Worm (Caenorhabditis elegans): ENCODE results near the gene zig-11.

zig-11 gene

DNA sequence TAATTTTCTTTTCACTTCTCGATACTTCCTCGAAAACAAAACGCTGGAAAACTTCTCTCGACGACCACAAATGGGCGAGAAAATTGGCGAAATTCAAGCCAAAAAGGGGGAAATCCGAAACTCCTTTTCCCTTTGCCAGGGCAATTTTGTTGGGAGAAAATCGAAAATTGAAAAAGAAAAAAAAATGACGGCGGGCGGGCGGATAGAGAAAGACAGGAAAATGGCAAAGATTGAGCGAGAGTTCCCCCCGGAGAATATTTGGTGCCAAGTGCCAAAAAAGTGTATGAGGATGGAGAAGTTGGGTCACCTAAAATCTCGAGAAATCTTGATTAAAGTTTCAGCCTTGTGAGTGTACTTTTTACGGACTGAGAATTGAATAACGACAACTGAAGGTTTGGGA lies 4.4 kb downstream of the zig-11 start:
- TF ChIP-seq snpc-4 (tag; optimal IDR thresholded peaks at IDR 0.05) (no peak), elt-2 (tag; optimal IDR thresholded peaks at IDR 0.05) (no peak), nhr-77 (tag; optimal IDR thresholded peaks at IDR 0.05) (no peak), ceh-16 (tag; optimal IDR thresholded peaks at IDR 0.05) (no peak), egl-5 (tag; optimal IDR thresholded peaks at IDR 0.05) (no peak), pqm-1 (tag; optimal IDR thresholded peaks at IDR 0.05) (no peak), nhr-11 (tag; optimal IDR thresholded peaks at IDR 0.05) (no peak), ama-1 (optimal IDR thresholded peaks at IDR 0.05) (no peak), nfya-1 (tag; optimal IDR thresholded peaks at IDR 0.05; ENCODE audit: insufficient read depth) (no peak), ceh-28 (tag; optimal IDR thresholded peaks at IDR 0.05) (no peak), eor-1 (tag; optimal IDR thresholded peaks at IDR 0.05) (no peak), pha-4 (tag; optimal IDR thresholded peaks at IDR 0.05) (no peak)

DNA sequence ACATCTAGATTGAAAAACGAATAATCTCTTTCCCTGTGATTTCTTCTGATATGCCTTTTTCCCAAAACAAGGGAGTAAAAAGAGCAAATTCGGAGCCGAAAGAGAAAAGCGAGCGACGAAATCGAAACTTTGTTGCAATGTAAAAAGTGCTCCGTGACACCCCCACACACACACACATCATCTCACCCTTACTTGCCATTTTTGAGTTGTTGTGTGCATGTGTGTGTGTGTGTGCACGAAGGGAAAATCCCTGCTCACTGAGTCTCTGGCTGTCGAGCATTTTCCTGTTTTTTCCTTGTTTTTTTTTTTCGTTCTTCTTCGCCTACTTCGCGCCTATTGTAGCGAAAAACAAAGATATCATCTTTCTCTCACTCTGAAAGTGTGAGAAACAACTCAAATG lies 5.7 kb downstream of the zig-11 start:
- TF ChIP-seq unc-39 (tag; optimal IDR thresholded peaks at IDR 0.05) (no peak), pqm-1 (tag; optimal IDR thresholded peaks at IDR 0.05) (no peak), nfya-1 (tag; optimal IDR thresholded peaks at IDR 0.05; ENCODE audit: insufficient read depth) (peak; percentile 7), fkh-10 (GFP tag; optimal IDR thresholded peaks at IDR 0.05) (no peak), hmg-11 (tag; optimal IDR thresholded peaks at IDR 0.05) (peak; percentile 16), lin-39 (tag; optimal IDR thresholded peaks at IDR 0.05) (peak; percentile 39), egl-5 (tag; optimal IDR thresholded peaks at IDR 0.05) (no peak)

DNA sequence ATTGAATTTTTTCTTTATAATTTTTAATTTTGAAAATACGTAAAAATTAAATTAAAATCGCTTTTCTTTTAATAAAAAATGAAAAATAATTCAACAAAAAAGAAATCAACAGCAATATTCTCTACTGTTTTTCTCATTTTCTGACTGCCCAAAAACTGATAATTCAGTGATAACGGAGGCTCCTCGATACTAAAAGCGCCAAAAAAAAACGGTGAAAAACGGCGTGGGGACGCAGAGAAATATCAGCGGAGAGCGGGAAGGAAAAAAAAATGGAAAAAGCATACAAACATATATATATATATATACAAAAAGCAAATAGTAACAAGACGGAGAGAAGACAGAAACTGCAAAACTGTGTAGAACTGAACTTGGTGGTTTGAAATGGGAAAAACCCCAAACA lies 9.6 kb downstream of the zig-11 start:
- TF ChIP-seq pqm-1 (tag; optimal IDR thresholded peaks at IDR 0.05): peak; percentile 51
- TF ChIP-seq ama-1 (optimal IDR thresholded peaks at IDR 0.05): no peak
- no peak for TF ChIP-seq lsy-12 (tag; optimal IDR thresholded peaks at IDR 0.05)
- TF ChIP-seq fkh-2 (tag; optimal IDR thresholded peaks at IDR 0.05): no peak
- TF ChIP-seq skn-1 (tag; optimal IDR thresholded peaks at IDR 0.05): no peak
- no peak for TF ChIP-seq nhr-25 (tag; optimal IDR thresholded peaks at IDR 0.05)
- no peak for TF ChIP-seq nfya-1 (tag; optimal IDR thresholded peaks at IDR 0.05; ENCODE audit: insufficient read depth)
- TF ChIP-seq pha-4 (tag; optimal IDR thresholded peaks at IDR 0.05): peak; percentile 61
- no peak for TF ChIP-seq ztf-11 (tag; optimal IDR thresholded peaks at IDR 0.05)
- TF ChIP-seq unc-39 (tag; optimal IDR thresholded peaks at IDR 0.05): no peak
- no peak for TF ChIP-seq nhr-43 (tag; optimal IDR thresholded peaks at IDR 0.05; ENCODE audit: poor library complexity, severe bottlenecking)
- peak; percentile 78 for TF ChIP-seq elt-2 (tag; optimal IDR thresholded peaks at IDR 0.05)
- TF ChIP-seq mml-1 (tag; optimal IDR thresholded peaks at IDR 0.05): no peak
- TF ChIP-seq nhr-76 (tag; optimal IDR thresholded peaks at IDR 0.05): no peak
- no peak for TF ChIP-seq tbx-2 (tag; optimal IDR thresholded peaks at IDR 0.05)

DNA sequence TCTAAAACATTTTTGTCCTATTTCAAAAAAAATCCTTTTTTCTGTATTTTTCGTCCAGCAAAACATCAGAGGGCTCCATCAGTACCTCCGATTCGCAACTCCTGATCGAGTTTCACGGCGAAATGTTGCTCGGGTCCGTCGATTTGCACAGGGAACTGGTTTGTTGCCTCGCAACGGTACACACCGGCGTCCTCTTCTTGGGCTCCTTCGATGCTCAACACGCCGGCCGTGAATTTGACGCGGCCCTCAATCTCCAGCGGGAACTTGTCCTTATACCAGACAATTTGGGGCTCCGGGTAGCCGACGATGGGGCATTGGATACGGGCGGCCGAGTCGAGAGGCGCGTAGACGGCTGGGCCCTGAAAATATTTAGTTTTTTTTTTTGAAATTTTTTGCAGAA lies 14.7 kb downstream of the zig-11 start:
- TF ChIP-seq skn-1 (tag; optimal IDR thresholded peaks at IDR 0.05) (no peak), nhr-11 (tag; optimal IDR thresholded peaks at IDR 0.05) (no peak), hmg-11 (tag; optimal IDR thresholded peaks at IDR 0.05) (no peak), ceh-28 (tag; optimal IDR thresholded peaks at IDR 0.05) (no peak)

DNA sequence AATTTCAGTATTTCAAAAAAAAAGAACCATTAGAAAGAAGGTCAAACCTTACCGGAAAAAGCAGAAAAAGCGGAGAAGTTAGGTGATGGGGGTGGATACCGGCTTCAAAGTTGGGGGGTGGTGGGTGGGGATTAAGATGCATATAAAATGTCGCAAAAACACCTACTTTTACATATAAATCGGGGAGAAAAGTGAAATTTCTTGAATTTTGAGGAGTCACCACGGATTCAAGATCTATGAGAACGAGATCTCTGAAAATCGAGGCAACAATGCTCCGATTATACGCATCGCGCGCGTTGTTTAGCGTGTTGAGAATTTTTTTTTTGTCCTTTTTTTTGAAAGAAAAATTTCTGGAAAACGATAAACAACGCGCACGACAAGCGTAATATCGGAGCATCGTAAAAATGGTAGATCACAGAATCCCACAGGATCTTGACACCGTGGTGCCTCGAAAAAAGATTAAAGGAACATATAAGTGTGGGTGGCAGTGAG lies 17.2 kb downstream of the zig-11 start:
- TF ChIP-seq nhr-23 (tag; optimal IDR thresholded peaks at IDR 0.05) (no peak), nfya-1 (tag; optimal IDR thresholded peaks at IDR 0.05; ENCODE audit: insufficient read depth) (no peak), ztf-11 (tag; optimal IDR thresholded peaks at IDR 0.05) (no peak), ceh-28 (tag; optimal IDR thresholded peaks at IDR 0.05) (no peak), fos-1 (tag; optimal IDR thresholded peaks at IDR 0.05) (no peak), egl-5 (tag; optimal IDR thresholded peaks at IDR 0.05) (no peak), lin-39 (tag; optimal IDR thresholded peaks at IDR 0.05) (no peak), daf-12 (tag; optimal IDR thresholded peaks at IDR 0.05) (no peak), fkh-10 (GFP tag; optimal IDR thresholded peaks at IDR 0.05) (no peak), pha-4 (tag; optimal IDR thresholded peaks at IDR 0.05) (peak; percentile 10), aly-2 (tag; optimal IDR thresholded peaks at IDR 0.05) (no peak), lin-15B (tag; optimal IDR thresholded peaks at IDR 0.05) (peak; percentile 0), mdl-1 (tag; optimal IDR thresholded peaks at IDR 0.05) (no peak), jun-1 (tag; optimal IDR thresholded peaks at IDR 0.05) (no peak), ceh-16 (tag; optimal IDR thresholded peaks at IDR 0.05) (no peak), nhr-25 (tag; optimal IDR thresholded peaks at IDR 0.05) (no peak), nhr-43 (tag; optimal IDR thresholded peaks at IDR 0.05; ENCODE audit: poor library complexity, severe bottlenecking) (no peak), lsy-12 (tag; optimal IDR thresholded peaks at IDR 0.05) (peak; percentile 84), ztf-4 (tag; optimal IDR thresholded peaks at IDR 0.05) (peak; percentile 74), zag-1 (tag; optimal IDR thresholded peaks at IDR 0.05) (no peak), elt-2 (tag; optimal IDR thresholded peaks at IDR 0.05) (peak; percentile 33), snpc-4 (tag; optimal IDR thresholded peaks at IDR 0.05) (no peak), elt-3 (tag; optimal IDR thresholded peaks at IDR 0.05) (no peak), R02D3.7 (tag; optimal IDR thresholded peaks at IDR 0.05) (no peak), elt-1 (tag; optimal IDR thresholded peaks at IDR 0.05) (no peak), unc-39 (tag; optimal IDR thresholded peaks at IDR 0.05) (no peak), fkh-2 (tag; optimal IDR thresholded peaks at IDR 0.05) (no peak), egl-27 (tag; optimal IDR thresholded peaks at IDR 0.05) (no peak), ceh-9 (tag; optimal IDR thresholded peaks at IDR 0.05) (no peak), hmg-11 (tag; optimal IDR thresholded peaks at IDR 0.05) (no peak), unc-62 (GFP tag; optimal IDR thresholded peaks at IDR 0.05) (no peak), nhr-76 (tag; optimal IDR thresholded peaks at IDR 0.05) (no peak), nhr-28 (tag; optimal IDR thresholded peaks at IDR 0.05) (no peak), nhr-77 (tag; optimal IDR thresholded peaks at IDR 0.05) (no peak), ama-1 (optimal IDR thresholded peaks at IDR 0.05) (peak; percentile 75)

Data from whole organism, L3 larva.